Fruit fly (Drosophila melanogaster) whole organism, embryonic: Measurements from ENCODE around the gene CG12289.

Source experiments
- CG11398 ChIP-seq: fragments of 200-800 bp; sonication (Bioruptor generic); optimal IDR thresholded peaks from 2 replicates; lab custom pipeline; 2016; ENCODE audit warnings: missing biosample characterization, missing genetic modification characterization
- CG2875 ChIP-seq: fragments of 200-800 bp; sonication (Bioruptor generic); optimal IDR thresholded peaks from 2 replicates; lab custom pipeline; 2017; ENCODE audit warnings: missing biosample characterization, mild to moderate bottlenecking, missing genetic modification characterization, missing genetic modification reagents
- CG6854 ChIP-seq: fragments of 200-800 bp; sonication (Bioruptor generic); optimal IDR thresholded peaks from 3 replicates; lab custom pipeline; 2017; ENCODE audit warnings: missing biosample characterization, mild to moderate bottlenecking, missing genetic modification characterization
- CG7786 ChIP-seq: fragments of 200-800 bp; sonication (Bioruptor generic); optimal IDR thresholded peaks from 2 replicates; lab custom pipeline; 2016; ENCODE audit warnings: missing biosample characterization, missing genetic modification characterization
- Pdp1 ChIP-seq, 2 experiments: fragments of 200-800 bp; sonication (Bioruptor generic); optimal IDR thresholded peaks; 3 replicates each; lab custom pipeline; 2016; ENCODE audit warnings: missing biosample characterization in 2 of 2, missing genetic modification characterization in 2 of 2, mild to moderate bottlenecking in 1 of 2, moderate library complexity in 1 of 2
- mam ChIP-seq: fragments of 200-800 bp; sonication (Bioruptor generic); optimal IDR thresholded peaks from 3 replicates; lab custom pipeline; 2016; ENCODE audit warnings: missing biosample characterization, missing genetic modification characterization
- tgo ChIP-seq: fragments of 200-800 bp; sonication (Bioruptor generic); IDR thresholded peaks from 3 replicates; pipeline ENCODE4 v1.3.6; 2022; ENCODE audit warnings: missing biosample characterization, missing genetic modification characterization

DNA sequence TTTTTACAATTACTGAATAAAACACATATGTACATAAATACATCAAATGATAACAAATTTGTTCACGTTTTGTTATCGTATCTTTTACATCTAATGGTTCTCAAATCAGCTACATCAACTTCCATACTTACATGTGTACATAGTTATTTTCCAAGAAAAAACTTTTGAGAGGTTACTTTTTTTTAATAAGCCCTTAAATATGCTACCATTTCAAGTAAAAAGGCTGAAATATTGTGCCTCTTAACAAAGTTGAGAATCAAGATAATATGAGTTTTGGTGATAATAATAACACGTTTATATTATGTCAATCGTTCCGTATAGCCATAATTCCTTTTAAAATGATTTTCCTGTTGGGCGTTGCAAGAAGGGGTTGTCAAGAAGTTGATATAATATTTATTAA is 32.3 kb upstream of the CG12289 start:
- no peak for TF ChIP-seq CG2875
- no peak for TF ChIP-seq CG7786
- TF ChIP-seq mam (GFP tag; lab: Kevin White, UChicago): no peak
- no peak for TF ChIP-seq CG11398 (GFP tag; lab: Kevin White, UChicago)
- no peak for TF ChIP-seq Pdp1 (GFP tag; optimal IDR thresholded peaks at IDR 0.05; lab: Kevin White, UChicago)
- no peak for TF ChIP-seq tgo (GFP tag; lab: Robert Waterston, UW)
- TF ChIP-seq CG6854 (GFP tag; lab: Kevin White, UChicago): no peak
